Worm (Caenorhabditis elegans) whole organism, L4/young adult: ENCODE measurements around the gene ddn-3.

Source experiments
- W03F9.2 ChIP-seq: fragments of 150-350 bp; optimal IDR thresholded peaks from 2 replicates; lab custom pipeline; 2014; ENCODE audit warnings: missing biosample characterization, missing genetic modification characterization
- him-1 ChIP-seq: sonication (generic microtip); optimal IDR thresholded peaks from 2 replicates; lab custom pipeline; 2016; ENCODE audit warnings: missing genotype, missing genetic modification reagents, missing genetic modification characterization, missing compliant biosample characterization

- TF ChIP-seq him-1 (no peak), W03F9.2 (tag; lab: Kevin White, UChicago) (no peak)
Measured at ce11 chrV:14299569-14300064, 11.4 kb downstream of the ddn-3 start, which contains the start of the genes spig-3 and F14D7.12.
